Fruit fly (Drosophila melanogaster) whole organism, wandering third instar larva: ENCODE measurements around the gene CG13840.
A peak's percentile ranks its signal among the peaks of the same experiment; 100 is the strongest.

Experiments
- Abd-B ChIP-seq: fragments of >200 bp; optimal IDR thresholded peaks from 2 replicates; lab custom pipeline; 2017; ENCODE audit warnings: missing biosample characterization, missing genetic modification characterization
- CG9705 ChIP-seq: fragments of 200-800 bp; sonication (Bioruptor generic); optimal IDR thresholded peaks from 2 replicates; lab custom pipeline; 2018; ENCODE audit warnings: missing biosample characterization, mild to moderate bottlenecking, missing genetic modification characterization
- CrebA ChIP-seq: fragments of 200-800 bp; sonication (Bioruptor generic); optimal IDR thresholded peaks from 2 replicates; lab custom pipeline; 2016; ENCODE audit warnings: missing biosample characterization, mild to moderate bottlenecking, missing genetic modification characterization, borderline replicate concordance
- Dfd ChIP-seq: fragments of >200 bp; optimal IDR thresholded peaks from 2 replicates; lab custom pipeline; 2017; ENCODE audit warnings: missing biosample characterization, missing genetic modification characterization
- Dif ChIP-seq: fragments of 200-275, 200-300 bp; sonication (Bioruptor generic); optimal IDR thresholded peaks from 2 replicates; lab custom pipeline; 2018; ENCODE audit warnings: missing biosample characterization, missing genetic modification characterization; ENCODE audit not compliant: partially characterized antibody
- HLH106 ChIP-seq: fragments of 200-800 bp; optimal IDR thresholded peaks from 3 replicates; lab custom pipeline; 2019; ENCODE audit warnings: missing biosample characterization, mild to moderate bottlenecking, missing genetic modification characterization, moderate library complexity
- Hnf4 ChIP-seq: fragments of 200-800 bp; sonication (Bioruptor generic); optimal IDR thresholded peaks from 2 replicates; lab custom pipeline; 2016; ENCODE audit warnings: missing biosample characterization, mild to moderate bottlenecking, missing genetic modification characterization
- Hr83 ChIP-seq: fragments of 200-300 bp; sonication (Bioruptor generic); optimal IDR thresholded peaks from 2 replicates; lab custom pipeline; 2016; ENCODE audit warnings: missing biosample characterization, mild to moderate bottlenecking, missing genetic modification characterization, moderate library complexity; ENCODE audit not compliant: poor library complexity, severe bottlenecking
- Jra ChIP-seq: sonication (Bioruptor generic); optimal IDR thresholded peaks from 2 replicates; lab custom pipeline; 2016; ENCODE audit warnings: missing biosample characterization, missing genetic modification characterization
- Myc ChIP-seq: fragments of >200 bp; optimal IDR thresholded peaks from 2 replicates; lab custom pipeline; 2017
- N ChIP-seq: fragments of >200 bp; optimal IDR thresholded peaks from 2 replicates; lab custom pipeline; 2018; ENCODE audit warnings: missing biosample characterization, missing external identifiers, missing genetic modification characterization
- Sp1 ChIP-seq: fragments of 200-800 bp; sonication (Bioruptor generic); optimal IDR thresholded peaks from 3 replicates; lab custom pipeline; 2019; ENCODE audit warnings: missing biosample characterization, mild to moderate bottlenecking, missing genetic modification characterization, moderate library complexity
- Vsx2 ChIP-seq: fragments of 200-300, 225-300 bp; sonication (Bioruptor generic); optimal IDR thresholded peaks from 2 replicates; lab custom pipeline; 2018; ENCODE audit warnings: missing biosample characterization, missing genetic modification characterization; ENCODE audit not compliant: partially characterized antibody
- br ChIP-seq: fragments of 200-800 bp; sonication (Bioruptor generic); optimal IDR thresholded peaks from 2 replicates; lab custom pipeline; 2016; ENCODE audit warnings: missing biosample characterization, missing genetic modification characterization
- brk ChIP-seq: fragments of 200-800 bp; sonication (Bioruptor generic); optimal IDR thresholded peaks from 2 replicates; lab custom pipeline; 2016; ENCODE audit warnings: missing biosample characterization, mild to moderate bottlenecking, missing genetic modification characterization
- dl ChIP-seq, 2 experiments: fragments of 175-275, 200-275 bp in 1 of 2; fragments of 200-275 bp in 1 of 2; sonication (Bioruptor generic); optimal IDR thresholded peaks; lab custom pipeline; 2018; ENCODE audit warnings: mild to moderate bottlenecking in 2 of 2, missing biosample characterization in 2 of 2, missing genetic modification characterization in 2 of 2, moderate library complexity in 2 of 2; ENCODE audit not compliant: partially characterized antibody in 2 of 2, insufficient read depth in 1 of 2
- dmrt93B ChIP-seq: fragments of 200-800 bp; sonication (Bioruptor generic); optimal IDR thresholded peaks from 2 replicates; lab custom pipeline; 2018; ENCODE audit warnings: missing biosample characterization, mild to moderate bottlenecking, missing genetic modification characterization
- dsf ChIP-seq: sonication (Bioruptor generic); optimal IDR thresholded peaks from 2 replicates; lab custom pipeline; 2016; ENCODE audit warnings: missing biosample characterization, missing genetic modification characterization, borderline replicate concordance
- ey ChIP-seq: fragments of 200-800 bp; sonication (Bioruptor generic); optimal IDR thresholded peaks from 2 replicates; lab custom pipeline; 2016; ENCODE audit warnings: missing biosample characterization, missing genetic modification characterization
- foxo ChIP-seq, 2 experiments: fragments of 200-800 bp; sonication (Bioruptor generic); optimal IDR thresholded peaks; 2 replicates in 1 of 2; 3 replicates in 1 of 2; lab custom pipeline; 2016 to 2017; ENCODE audit warnings: missing biosample characterization in 2 of 2, missing genetic modification characterization in 2 of 2
- fru ChIP-seq: fragments of 200-800 bp; sonication (Bioruptor generic); optimal IDR thresholded peaks from 3 replicates; lab custom pipeline; 2016; ENCODE audit warnings: missing biosample characterization, mild to moderate bottlenecking, missing genetic modification characterization
- h ChIP-seq: fragments of 200-800 bp; sonication (Bioruptor generic); optimal IDR thresholded peaks from 3 replicates; lab custom pipeline; 2016; ENCODE audit warnings: missing biosample characterization, mild to moderate bottlenecking, missing genetic modification characterization
- jim ChIP-seq: fragments of 175-275, 200-325 bp; sonication (Bioruptor generic); optimal IDR thresholded peaks from 2 replicates; lab custom pipeline; 2016; ENCODE audit warnings: missing biosample characterization, mild to moderate bottlenecking, missing genetic modification characterization
- pan ChIP-seq: fragments of >200 bp; optimal IDR thresholded peaks from 2 replicates; lab custom pipeline; 2017
- psq ChIP-seq: fragments of 200-800 bp; sonication (Bioruptor generic); optimal IDR thresholded peaks from 3 replicates; lab custom pipeline; 2017; ENCODE audit warnings: missing biosample characterization, mild to moderate bottlenecking, missing genetic modification characterization, moderate library complexity
- sv ChIP-seq: fragments of 200-800 bp; sonication (Bioruptor generic); optimal IDR thresholded peaks from 3 replicates; lab custom pipeline; 2016; ENCODE audit warnings: missing biosample characterization, missing genetic modification characterization
- tai ChIP-seq: sonication (Bioruptor generic); optimal IDR thresholded peaks from 2 replicates; lab custom pipeline; 2016; ENCODE audit warnings: missing biosample characterization, missing genetic modification characterization
- usp ChIP-seq: fragments of >200 bp; optimal IDR thresholded peaks from 2 replicates; lab custom pipeline; 2017; ENCODE audit warnings: missing biosample characterization, missing genetic modification characterization
- woc ChIP-seq: sonication (Bioruptor generic); optimal IDR thresholded peaks from 2 replicates; lab custom pipeline; 2016; ENCODE audit warnings: missing biosample characterization, mild to moderate bottlenecking, missing genetic modification characterization

The CG13840 gene

DNA sequence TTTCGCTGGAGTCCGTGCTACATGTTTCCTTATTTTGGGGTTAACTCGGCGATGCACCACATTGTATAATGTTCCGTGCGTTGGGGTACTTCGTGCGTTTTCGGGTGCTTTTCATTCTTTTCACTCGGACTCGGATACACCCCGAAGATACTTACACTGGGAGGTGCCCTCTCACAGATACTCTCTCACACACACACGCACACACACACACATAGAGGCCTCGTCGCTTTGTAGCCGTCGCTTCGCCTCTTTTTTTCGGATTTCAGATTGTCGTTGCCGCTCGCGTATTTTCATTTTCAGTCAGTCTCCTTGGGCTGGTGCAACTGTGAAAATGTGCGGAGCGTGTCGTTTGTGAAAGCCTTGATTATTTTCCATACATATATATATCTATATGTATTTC, 34.6 kb downstream of the CG13840 start (continued):
- TF ChIP-seq Dif (GFP tag; lab: Kevin White, UChicago), result peak; percentile 7
- TF ChIP-seq, all 38 proteins: peak for 10

DNA sequence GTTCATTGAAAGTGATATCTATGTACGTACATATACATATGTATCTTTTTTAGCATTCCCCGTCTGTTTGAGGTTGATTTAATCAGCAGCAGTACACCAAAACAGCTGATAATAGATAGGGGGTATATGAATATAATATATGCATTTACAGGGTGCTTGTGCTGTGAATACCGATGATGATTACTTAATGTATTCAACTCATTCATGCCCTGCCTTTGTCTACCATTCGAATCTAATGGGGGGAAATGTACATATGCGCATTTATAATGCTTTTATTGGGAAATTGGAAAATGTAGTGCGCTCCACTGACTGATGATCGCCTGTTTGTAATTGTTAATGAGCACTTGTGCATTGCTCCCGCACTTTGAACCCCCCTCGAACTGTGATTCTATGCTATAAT, 35.8 kb downstream of the CG13840 start:
- TF ChIP-seq Sp1 (GFP tag; lab: Kevin White, UChicago) (no peak), N (no peak), Vsx2 (GFP tag; lab: Kevin White, UChicago) (no peak), Hnf4 (GFP tag; lab: Kevin White, UChicago) (no peak), pan (no peak), foxo (GFP tag; optimal IDR thresholded peaks at IDR 0.05; lab: Kevin White, UChicago) (no peak), dsf (GFP tag; lab: Kevin White, UChicago) (no peak), tai (no peak), dl (GFP tag; optimal IDR thresholded peaks at IDR 0.05; lab: Kevin White, UChicago; ENCODE audit: insufficient read depth in 1 of 2, partially characterized antibody in 2 of 2) (no peak), Dfd (no peak), Hr83 (GFP tag; lab: Kevin White, UChicago) (no peak), br (GFP tag; lab: Kevin White, UChicago) (no peak), Dif (GFP tag; lab: Kevin White, UChicago) (no peak)

DNA sequence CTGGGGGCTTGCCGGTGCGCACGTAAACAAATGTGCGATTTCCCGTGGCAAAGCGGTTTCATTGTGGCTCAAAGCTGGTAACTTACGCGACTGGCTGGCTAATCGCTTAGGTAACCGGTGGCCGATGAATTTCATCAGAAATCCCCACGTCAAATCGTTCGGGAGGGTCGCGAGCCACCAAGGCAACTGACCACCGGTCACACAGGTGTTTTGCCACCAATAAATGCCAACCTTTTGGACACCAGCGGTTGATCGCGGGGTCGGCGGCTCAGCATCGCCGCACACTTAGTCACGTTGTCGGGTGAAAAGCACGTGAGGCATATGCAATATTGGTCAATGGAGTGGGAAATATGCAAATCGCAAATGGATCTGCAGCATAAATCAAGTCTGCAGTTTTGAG, 39.5 kb downstream of the CG13840 start:
- TF ChIP-seq woc (GFP tag; lab: Kevin White, UChicago) (no peak), sv (GFP tag; lab: Kevin White, UChicago) (no peak), h (GFP tag; lab: Kevin White, UChicago) (no peak), Abd-B (GFP tag; lab: Kevin White, UChicago) (no peak), Myc (lab: Kevin White, UChicago) (no peak), usp (GFP tag; lab: Kevin White, UChicago) (no peak), Dfd (no peak), ey (GFP tag; lab: Kevin White, UChicago) (no peak), fru (GFP tag; lab: Kevin White, UChicago) (no peak), brk (GFP tag; lab: Kevin White, UChicago) (no peak), CrebA (GFP tag; lab: Kevin White, UChicago) (no peak), jim (GFP tag; lab: Kevin White, UChicago) (no peak), Dif (GFP tag; lab: Kevin White, UChicago) (no peak), psq (GFP tag; lab: Kevin White, UChicago) (no peak), br (GFP tag; lab: Kevin White, UChicago) (no peak), dmrt93B (GFP tag; lab: Kevin White, UChicago) (no peak), dsf (GFP tag; lab: Kevin White, UChicago) (no peak), Hr83 (GFP tag; lab: Kevin White, UChicago) (no peak)

DNA sequence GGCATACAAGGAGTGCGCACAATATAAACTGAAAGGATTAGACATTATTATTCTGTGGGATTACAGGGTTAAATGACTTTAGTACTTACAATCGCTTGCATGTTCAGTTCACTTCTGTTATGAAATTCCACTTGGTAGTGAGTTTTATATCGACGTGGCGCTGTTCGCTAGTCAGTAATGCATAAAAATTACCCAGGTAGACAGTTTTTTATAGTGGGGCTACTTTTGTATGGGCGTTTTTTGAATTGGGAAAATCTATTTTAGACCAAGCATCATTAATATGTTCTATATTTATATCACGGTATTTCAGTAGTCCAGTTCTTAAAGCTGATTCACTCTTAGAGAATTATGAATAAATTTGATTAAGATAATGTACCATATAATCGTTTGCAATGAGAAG, 44.3 kb downstream of the CG13840 start, which contains the start of gene CG43095:
Gene CG43095 (minus strand): TSS at position 101 of the 400 bp plus-strand sequence.
- TF ChIP-seq ey (GFP tag; lab: Kevin White, UChicago) (no peak), dmrt93B (GFP tag; lab: Kevin White, UChicago) (no peak), CrebA (GFP tag; lab: Kevin White, UChicago) (no peak), Dfd (no peak), foxo (GFP tag; optimal IDR thresholded peaks at IDR 0.05; lab: Kevin White, UChicago) (no peak), HLH106 (tag; lab: Kevin White, UChicago) (no peak)

DNA sequence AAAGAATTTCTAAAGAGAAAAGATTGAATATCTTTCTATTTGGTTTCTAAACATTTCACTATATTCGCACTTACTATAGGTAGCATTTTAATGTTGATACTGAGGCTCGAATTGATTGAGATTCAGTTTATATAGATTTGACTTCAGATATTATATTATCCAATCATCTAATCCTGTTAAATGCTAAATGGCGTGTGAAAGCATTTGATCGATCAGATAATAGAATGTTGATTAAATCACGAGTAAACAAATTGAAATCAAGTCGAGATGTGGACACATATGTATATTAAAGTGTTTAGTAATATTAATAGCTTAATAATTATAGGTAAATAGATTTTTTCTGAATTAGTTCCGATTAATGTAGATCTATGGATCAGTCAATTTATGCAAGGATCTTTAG, 45.1 kb downstream of the CG13840 start, which contains the start of gene CG43094:
Gene CG43094 (minus strand): TSS at position 101 of the 400 bp plus-strand sequence.
- TF ChIP-seq Sp1 (GFP tag; lab: Kevin White, UChicago) (no peak), CG9705 (no peak), dl (GFP tag; optimal IDR thresholded peaks at IDR 0.05; lab: Kevin White, UChicago; ENCODE audit: insufficient read depth in 1 of 2, partially characterized antibody in 2 of 2) (no peak), Jra (GFP tag; lab: Kevin White, UChicago) (no peak), sv (GFP tag; lab: Kevin White, UChicago) (no peak), Dfd (no peak), brk (GFP tag; lab: Kevin White, UChicago) (no peak)
- TF ChIP-seq, all 38 proteins: peak for 0
